Worm (Caenorhabditis elegans): ENCODE results near the gene C01G6.4.

The C01G6.4 gene

DNA sequence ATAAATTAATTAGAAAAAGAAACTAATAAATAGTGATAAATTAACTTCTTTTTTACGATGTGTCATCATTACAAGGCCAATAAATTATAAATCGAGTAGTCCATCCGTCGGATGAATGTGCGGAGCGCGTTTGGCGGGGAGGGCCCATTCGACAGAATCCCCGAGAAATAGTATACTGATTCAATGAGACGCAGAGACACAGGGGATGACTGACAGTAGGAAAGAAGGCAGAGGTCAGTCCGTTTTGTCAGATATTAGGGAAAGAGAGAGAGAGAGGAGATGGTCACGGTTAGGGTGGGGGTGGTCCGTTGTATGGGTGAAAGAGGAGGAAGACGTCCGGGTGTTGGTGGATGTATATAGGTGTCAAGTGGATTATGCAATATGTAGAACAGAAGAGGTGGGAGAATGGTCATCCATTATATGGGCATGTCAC is 35.8 kb upstream of the C01G6.4 start:
- peak; percentile 66 for TF ChIP-seq hmg-1.2 (GFP tag; IDR thresholded peaks at IDR 0.05)
- TF ChIP-seq unc-62 (GFP tag; optimal IDR thresholded peaks at IDR 0.05), result peak; percentile 19
- no peak for TF ChIP-seq lin-26 (GFP tag; IDR thresholded peaks at IDR 0.05)

ce11 chrII:9306835-9307234 is 34.0 kb upstream of the C01G6.4 start:
- TF ChIP-seq nfya-2 (GFP tag; IDR thresholded peaks at IDR 0.05), result no peak
- no peak for TF ChIP-seq hlh-12 (tag; optimal IDR thresholded peaks at IDR 0.05)
- TF ChIP-seq K11D2.4 (GFP tag; IDR thresholded peaks at IDR 0.05), result no peak
- TF ChIP-seq F57A8.1 (GFP tag; optimal IDR thresholded peaks at IDR 0.05), result no peak
- no peak for TF ChIP-seq nhr-179 (tag; optimal IDR thresholded peaks at IDR 0.05)
- no peak for TF ChIP-seq snpc-3.4 (tag; optimal IDR thresholded peaks at IDR 0.05)
- TF ChIP-seq ztf-22 (GFP tag; optimal IDR thresholded peaks at IDR 0.05), result no peak
- TF ChIP-seq ceh-100 (GFP tag; IDR thresholded peaks at IDR 0.05), result no peak
- no peak for TF ChIP-seq tlf-1 (GFP tag; optimal IDR thresholded peaks at IDR 0.05)

ce11 chrII:9305575-9305974 is 32.7 kb upstream of the C01G6.4 start:
- TF ChIP-seq fkh-3 (tag; optimal IDR thresholded peaks at IDR 0.05) (no peak), xnd-1 (tag; optimal IDR thresholded peaks at IDR 0.05) (no peak), mcd-1 (GFP tag; IDR thresholded peaks at IDR 0.05) (no peak)

ce11 chrII:9304849-9305248 is 32.0 kb upstream of the C01G6.4 start:
- no peak for TF ChIP-seq B0019.2 (GFP tag; conservative IDR thresholded peaks at IDR 0.05)
- no peak for TF ChIP-seq atf-7 (tag; optimal IDR thresholded peaks at IDR 0.05)
- TF ChIP-seq ztf-22 (GFP tag; optimal IDR thresholded peaks at IDR 0.05), result no peak
- no peak for TF ChIP-seq bed-2 (GFP tag; IDR thresholded peaks at IDR 0.05)
- no peak for TF ChIP-seq Y53F4B.3 (GFP tag; IDR thresholded peaks at IDR 0.05)
- TF ChIP-seq zfh-2 (GFP tag; conservative IDR thresholded peaks at IDR 0.05), result no peak
- no peak for TF ChIP-seq ztf-28 (GFP tag; IDR thresholded peaks at IDR 0.05)
- TF ChIP-seq lag-1 (GFP tag; IDR thresholded peaks at IDR 0.05), result no peak

- TF ChIP-seq sdz-38 (tag; optimal IDR thresholded peaks at IDR 0.05), result no peak
- no peak for TF ChIP-seq cebp-1 (GFP tag; IDR thresholded peaks at IDR 0.05)
- TF ChIP-seq cebp-1 (tag; optimal IDR thresholded peaks at IDR 0.05), result peak; percentile 77
Observed at ce11 chrII:9303545-9303944, 30.7 kb upstream of the C01G6.4 start.

DNA sequence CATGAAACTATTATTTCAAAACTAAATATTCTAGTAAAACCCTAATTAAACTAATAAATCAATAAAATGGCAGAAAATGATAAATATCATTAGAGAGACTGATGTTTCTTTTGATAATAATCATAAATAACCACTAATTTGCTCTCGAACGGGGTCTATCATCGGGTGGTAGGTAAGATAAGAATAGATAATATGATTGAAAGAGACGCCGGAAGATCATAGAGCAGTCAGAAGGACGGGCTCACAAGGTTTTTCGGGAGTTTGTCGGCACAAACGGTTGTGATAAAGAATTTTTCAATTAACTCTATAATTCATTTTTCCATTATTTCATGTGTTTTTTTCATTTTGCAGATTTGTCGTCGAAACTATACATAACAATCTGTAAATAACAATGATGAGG is 28.2 kb upstream of the C01G6.4 start:
- TF ChIP-seq hsf-1 (GFP tag; IDR thresholded peaks at IDR 0.05) (no peak), let-526 (GFP tag; IDR thresholded peaks at IDR 0.05) (no peak), lag-1 (GFP tag; IDR thresholded peaks at IDR 0.05) (no peak), ceh-100 (GFP tag; IDR thresholded peaks at IDR 0.05) (no peak), lin-35 (GFP tag; optimal IDR thresholded peaks at IDR 0.05) (no peak), atf-7 (tag; optimal IDR thresholded peaks at IDR 0.05) (no peak), nhr-120 (GFP tag; IDR thresholded peaks at IDR 0.05) (no peak), ceh-58 (GFP tag; IDR thresholded peaks at IDR 0.05) (no peak), dpff-1 (tag; optimal IDR thresholded peaks at IDR 0.05) (no peak), let-607 (tag; optimal IDR thresholded peaks at IDR 0.05) (peak in 1 of 2 experiments; percentile 2), cebp-1 (GFP tag; IDR thresholded peaks at IDR 0.05) (no peak), cebp-1 (tag; optimal IDR thresholded peaks at IDR 0.05) (peak; percentile 29), nhr-80 (tag; optimal IDR thresholded peaks at IDR 0.05) (peak; percentile 90)
